Worm (Caenorhabditis elegans): Measurements from ENCODE around the gene F12A10.1.
A peak's percentile ranks its signal among the peaks of the same experiment; 100 is the strongest.

F12A10.1 gene

ce11 chrII:5463692-5464300 is 32.5 kb upstream of the F12A10.1 start:
- TF ChIP-seq gmeb-2 (tag; optimal IDR thresholded peaks at IDR 0.05) (no peak), unc-55 (GFP tag; optimal IDR thresholded peaks at IDR 0.05) (peak; percentile 34)

ce11 chrII:5465729-5466408 is 30.5 kb upstream of the F12A10.1 start, which contains the start of gene clr-1:
Gene clr-1, plus strand, starts transcription at chrII:5466358.
- TF ChIP-seq ceh-19 (GFP tag; optimal IDR thresholded peaks at IDR 0.05) = no peak
- TF ChIP-seq unc-55 (GFP tag; optimal IDR thresholded peaks at IDR 0.05) = peak; percentile 48

- TF ChIP-seq mec-3 (tag; optimal IDR thresholded peaks at IDR 0.05; ENCODE audit: borderline replicate concordance) (no peak), unc-42 (tag; optimal IDR thresholded peaks at IDR 0.05) (peak; percentile 53), odd-2 (tag; optimal IDR thresholded peaks at IDR 0.05) (no peak), dve-1 (tag; optimal IDR thresholded peaks at IDR 0.05) (no peak), hlh-6 (tag; optimal IDR thresholded peaks at IDR 0.05) (no peak), unc-86 (tag; optimal IDR thresholded peaks at IDR 0.05) (peak; percentile 1)
These were observed 22.4 kb upstream of the F12A10.1 start, which contains the start of gene mrps-16 for ce11 chrII:5473946-5474423. Gene mrps-16, plus strand, starts transcription at chrII:5474373.

- TF ChIP-seq tbx-2 (tag; optimal IDR thresholded peaks at IDR 0.05) (no peak), hlh-13 (GFP tag; optimal IDR thresholded peaks at IDR 0.05) (no peak), unc-55 (GFP tag; optimal IDR thresholded peaks at IDR 0.05) (no peak), rnt-1 (tag; optimal IDR thresholded peaks at IDR 0.05) (no peak), pqm-1 (tag; optimal IDR thresholded peaks at IDR 0.05) (no peak), ceh-19 (GFP tag; optimal IDR thresholded peaks at IDR 0.05) (no peak), pat-9 (tag; optimal IDR thresholded peaks at IDR 0.05) (no peak), ceh-34 (tag; optimal IDR thresholded peaks at IDR 0.05) (no peak), ama-1 (optimal IDR thresholded peaks at IDR 0.05) (no peak), ceh-18 (tag; optimal IDR thresholded peaks at IDR 0.05) (no peak), hlh-8 (tag; optimal IDR thresholded peaks at IDR 0.05) (no peak), C38D4.7 (GFP tag; optimal IDR thresholded peaks at IDR 0.05) (no peak), ceh-22 (tag; optimal IDR thresholded peaks at IDR 0.05) (no peak), syd-9 (tag; optimal IDR thresholded peaks at IDR 0.05) (no peak), K09A11.1 (tag; optimal IDR thresholded peaks at IDR 0.05; ENCODE audit: insufficient read depth) (no peak), dve-1 (tag; optimal IDR thresholded peaks at IDR 0.05) (no peak), fax-1 (tag; optimal IDR thresholded peaks at IDR 0.05) (no peak), tbx-7 (tag; optimal IDR thresholded peaks at IDR 0.05) (no peak), ceh-31 (tag; optimal IDR thresholded peaks at IDR 0.05) (no peak)
These were observed 21.4 kb upstream of the F12A10.1 start, which contains the start of gene ilcr-2 for ce11 chrII:5474946-5475345. Gene ilcr-2, plus strand, starts transcription at chrII:5475246.

DNA sequence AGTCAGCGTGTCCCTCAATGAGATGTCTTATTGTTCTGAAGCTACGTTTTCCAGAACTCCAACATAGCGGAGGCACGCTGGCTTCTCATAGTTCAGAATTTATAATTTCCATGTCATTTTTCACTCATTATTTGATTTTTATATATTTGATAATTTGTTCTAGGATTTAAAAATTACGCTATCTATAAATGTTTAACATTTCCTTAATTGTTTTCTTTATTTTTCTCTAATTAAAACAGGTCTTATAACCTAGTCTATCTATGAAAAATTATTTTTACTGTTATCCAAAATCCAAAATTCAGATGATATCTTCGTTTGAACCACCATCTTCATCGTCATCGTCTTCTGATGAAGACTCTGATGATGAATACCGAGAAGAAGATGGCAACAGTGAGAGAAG is 18.0 kb upstream of the F12A10.1 start, which contains the start of gene F56D1.1:
Gene F56D1.1 (plus strand): TSS at position 301 of the 400 bp plus-strand sequence.
- TF ChIP-seq ceh-14 (tag; optimal IDR thresholded peaks at IDR 0.05) (no peak), ref-2 (tag; optimal IDR thresholded peaks at IDR 0.05) (no peak), nhr-232 (tag; optimal IDR thresholded peaks at IDR 0.05) (no peak), unc-42 (tag; optimal IDR thresholded peaks at IDR 0.05) (no peak), ceh-30 (tag; optimal IDR thresholded peaks at IDR 0.05) (no peak), pat-9 (tag; optimal IDR thresholded peaks at IDR 0.05) (no peak), ceh-48 (tag; optimal IDR thresholded peaks at IDR 0.05) (no peak), unc-55 (GFP tag; optimal IDR thresholded peaks at IDR 0.05) (no peak), fkh-10 (GFP tag; optimal IDR thresholded peaks at IDR 0.05) (no peak), ceh-18 (tag; optimal IDR thresholded peaks at IDR 0.05) (no peak), pqm-1 (tag; optimal IDR thresholded peaks at IDR 0.05) (no peak)

All from whole organism, late embryonic.